Worm (Caenorhabditis elegans) whole organism, midembryonic: ENCODE data around the gene F58A6.5.

Experiments used
- T22C8.4 ChIP-seq: fragments of 200-800 bp; sonication (Bioruptor generic); IDR thresholded peaks from 2 replicates; pipeline ENCODE4 v1.3.6; 2022; ENCODE audit warnings: missing genetic modification characterization, missing compliant biosample characterization
- ztf-29 ChIP-seq: fragments of 200-800 bp; sonication (Bioruptor generic); IDR thresholded peaks from 2 replicates; pipeline ENCODE4 v1.3.6; 2022; ENCODE audit warnings: missing genetic modification reagents, missing genetic modification characterization, missing compliant biosample characterization

ce11 chrII:5194066-5194465 lies 45.8 kb upstream of the F58A6.5 start, which contains the start of gene msp-49:
- no peak for TF ChIP-seq T22C8.4 (GFP tag; lab: Robert Waterston, UW)
- TF ChIP-seq ztf-29 (GFP tag; lab: Robert Waterston, UW), result no peak
